Worm (Caenorhabditis elegans) whole organism, early embryonic: Measurements from ENCODE around the gene T22E5.6.

Source experiments
- B0310.2 ChIP-seq: sonication (generic microtip); optimal IDR thresholded peaks from 2 replicates; lab custom pipeline; 2016; ENCODE audit warnings: mild to moderate bottlenecking, missing genetic modification characterization, missing compliant biosample characterization
- F13C5.2 ChIP-seq: sonication (generic microtip); optimal IDR thresholded peaks from 2 replicates; lab custom pipeline; 2017; ENCODE audit warnings: mild to moderate bottlenecking, missing genetic modification characterization, inconsistent platforms, missing compliant biosample characterization
- aly-1 ChIP-seq: sonication (generic microtip); optimal IDR thresholded peaks from 2 replicates; lab custom pipeline; 2016; ENCODE audit warnings: missing genetic modification characterization, missing compliant biosample characterization
- ama-1 ChIP-seq: fragments of 150-350 bp; optimal IDR thresholded peaks from 2 replicates; lab custom pipeline; 2014
- ceh-13 ChIP-seq: fragments of 200-800 bp; sonication (Bioruptor generic); optimal IDR thresholded peaks from 2 replicates; lab custom pipeline; 2018; ENCODE audit warnings: mild to moderate bottlenecking, missing genetic modification characterization, missing compliant biosample characterization
- ceh-36 ChIP-seq: sonication (generic microtip); optimal IDR thresholded peaks from 2 replicates; lab custom pipeline; 2016; ENCODE audit warnings: missing genetic modification characterization, inconsistent platforms, missing compliant biosample characterization
- ets-7 ChIP-seq: sonication (generic microtip); optimal IDR thresholded peaks from 2 replicates; lab custom pipeline; 2016; ENCODE audit warnings: missing genotype, missing genetic modification characterization, missing compliant biosample characterization
- flt-1 ChIP-seq: fragments of 200-800 bp; sonication (Bioruptor generic); IDR thresholded peaks from 2 replicates; pipeline ENCODE4 v1.3.6; 2022; ENCODE audit warnings: missing genetic modification characterization, missing compliant biosample characterization
- hmbx-1 ChIP-seq: sonication (generic microtip); optimal IDR thresholded peaks from 2 replicates; lab custom pipeline; 2016; ENCODE audit warnings: mild to moderate bottlenecking, missing genetic modification characterization, missing compliant biosample characterization
- hmg-4 ChIP-seq: fragments of 200-800 bp; sonication (Bioruptor generic); optimal IDR thresholded peaks from 2 replicates; lab custom pipeline; 2018; ENCODE audit warnings: mild to moderate bottlenecking, missing genetic modification characterization, missing compliant biosample characterization
- hnd-1 ChIP-seq: sonication (generic microtip); optimal IDR thresholded peaks from 2 replicates; lab custom pipeline; 2016; ENCODE audit warnings: missing genetic modification characterization, missing compliant biosample characterization
- pes-1 ChIP-seq: fragments of 200-800 bp; sonication (Bioruptor generic); IDR thresholded peaks from 2 replicates; pipeline ENCODE4 v1.3.6; 2022; ENCODE audit warnings: missing genetic modification reagents, missing genetic modification characterization, missing compliant biosample characterization
- scrt-1 ChIP-seq: fragments of 200-800 bp; sonication (Bioruptor generic); IDR thresholded peaks from 2 replicates; pipeline ENCODE4 v1.3.6; 2022; ENCODE audit warnings: missing genetic modification characterization, missing compliant biosample characterization
- sea-1 ChIP-seq: fragments of 200-800 bp; sonication (Bioruptor generic); conservative IDR thresholded peaks from 2 replicates; pipeline ENCODE4 v1.3.6; 2022; ENCODE audit warnings: missing genetic modification characterization, missing compliant biosample characterization
- tbx-11 ChIP-seq: fragments of 200-800 bp; sonication (Bioruptor generic); IDR thresholded peaks from 2 replicates; pipeline ENCODE4 v1.3.6; 2022; ENCODE audit warnings: missing genetic modification characterization, missing compliant biosample characterization
- tbx-37 ChIP-seq: fragments of 200-800 bp; sonication (Bioruptor generic); conservative IDR thresholded peaks from 2 replicates; pipeline ENCODE4 v1.3.6; 2022; ENCODE audit warnings: missing genetic modification reagents, missing genetic modification characterization, missing compliant biosample characterization
- tra-4 ChIP-seq: sonication (generic microtip); optimal IDR thresholded peaks from 2 replicates; lab custom pipeline; 2017; ENCODE audit warnings: missing genetic modification characterization, missing compliant biosample characterization

T22E5.6 gene

ce11 chrX:6437545-6437944 lies 21.3 kb upstream of the T22E5.6 start, which contains the start of gene K10C2.8:
Gene K10C2.8, minus strand, starts transcription at chrX:6437645.
- TF ChIP-seq ceh-36 (tag; lab: Kevin White, UChicago) (no peak), sea-1 (no peak), tbx-37 (no peak), pes-1 (GFP tag; lab: Robert Waterston, UW) (no peak), tbx-11 (GFP tag; lab: Robert Waterston, UW) (no peak), ama-1 (lab: Kevin White, UChicago) (no peak), B0310.2 (tag; lab: Kevin White, UChicago) (no peak), ets-7 (no peak), flt-1 (GFP tag; lab: Robert Waterston, UW) (no peak), aly-1 (tag; lab: Kevin White, UChicago) (no peak), hnd-1 (tag; lab: Kevin White, UChicago) (no peak), hmg-4 (no peak), scrt-1 (no peak)

ce11 chrX:6435812-6436211 lies 19.6 kb upstream of the T22E5.6 start:
- no peak for TF ChIP-seq ceh-36 (tag; lab: Kevin White, UChicago)
- no peak for TF ChIP-seq F13C5.2
- TF ChIP-seq B0310.2 (tag; lab: Kevin White, UChicago), result no peak
- TF ChIP-seq scrt-1, result no peak
- no peak for TF ChIP-seq tbx-37
- TF ChIP-seq hmbx-1 (tag; lab: Kevin White, UChicago), result no peak
- no peak for TF ChIP-seq hmg-4
- TF ChIP-seq pes-1 (GFP tag; lab: Robert Waterston, UW), result no peak
- TF ChIP-seq ceh-13 (GFP tag; lab: Kevin White, UChicago), result no peak
- TF ChIP-seq tra-4, result no peak
- no peak for TF ChIP-seq sea-1
- no peak for TF ChIP-seq tbx-11 (GFP tag; lab: Robert Waterston, UW)

- TF ChIP-seq pes-1 (GFP tag; lab: Robert Waterston, UW), result no peak
- TF ChIP-seq F13C5.2, result no peak
- TF ChIP-seq ceh-36 (tag; lab: Kevin White, UChicago), result no peak
- TF ChIP-seq flt-1 (GFP tag; lab: Robert Waterston, UW), result no peak
- no peak for TF ChIP-seq tra-4
- TF ChIP-seq ets-7, result no peak
- no peak for TF ChIP-seq hnd-1 (tag; lab: Kevin White, UChicago)
- TF ChIP-seq ama-1 (lab: Kevin White, UChicago), result no peak
- no peak for TF ChIP-seq tbx-37
- no peak for TF ChIP-seq sea-1
- TF ChIP-seq aly-1 (tag; lab: Kevin White, UChicago), result no peak
- no peak for TF ChIP-seq hmg-4
- TF ChIP-seq B0310.2 (tag; lab: Kevin White, UChicago), result no peak
- no peak for TF ChIP-seq hmbx-1 (tag; lab: Kevin White, UChicago)
Measured at ce11 chrX:6433688-6434087, 17.5 kb upstream of the T22E5.6 start, which contains the start of gene K10C2.2. Gene K10C2.2, minus strand, starts transcription at chrX:6433788.

- TF ChIP-seq tbx-11 (GFP tag; lab: Robert Waterston, UW) (no peak), hmbx-1 (tag; lab: Kevin White, UChicago) (no peak), hmg-4 (no peak), scrt-1 (no peak), flt-1 (GFP tag; lab: Robert Waterston, UW) (no peak), ama-1 (lab: Kevin White, UChicago) (no peak), pes-1 (GFP tag; lab: Robert Waterston, UW) (no peak)
Measured at ce11 chrX:6430510-6430909, 14.3 kb upstream of the T22E5.6 start, which contains the start of gene ctsa-2. Gene ctsa-2, minus strand, starts transcription at chrX:6430610.

- TF ChIP-seq hmbx-1 (tag; lab: Kevin White, UChicago) (no peak), scrt-1 (no peak), F13C5.2 (no peak), aly-1 (tag; lab: Kevin White, UChicago) (no peak), hmg-4 (no peak), tbx-11 (GFP tag; lab: Robert Waterston, UW) (no peak), pes-1 (GFP tag; lab: Robert Waterston, UW) (no peak), ama-1 (lab: Kevin White, UChicago) (no peak)
Measured at ce11 chrX:6429552-6429951, 13.3 kb upstream of the T22E5.6 start.

- TF ChIP-seq flt-1 (GFP tag; lab: Robert Waterston, UW) (no peak), hnd-1 (tag; lab: Kevin White, UChicago) (no peak), ceh-13 (GFP tag; lab: Kevin White, UChicago) (no peak), F13C5.2 (no peak), sea-1 (no peak), ets-7 (no peak), ceh-36 (tag; lab: Kevin White, UChicago) (no peak), ama-1 (lab: Kevin White, UChicago) (no peak), hmbx-1 (tag; lab: Kevin White, UChicago) (no peak), tbx-37 (no peak), tbx-11 (GFP tag; lab: Robert Waterston, UW) (no peak)
Measured at ce11 chrX:6427147-6427546, 10.9 kb upstream of the T22E5.6 start.

ce11 chrX:6420681-6421080 lies 4.5 kb upstream of the T22E5.6 start, which contains the start of gene K10C2.12:
Gene K10C2.12, minus strand, starts transcription at chrX:6420781.
- TF ChIP-seq ama-1 (lab: Kevin White, UChicago) (no peak), ceh-36 (tag; lab: Kevin White, UChicago) (no peak), flt-1 (GFP tag; lab: Robert Waterston, UW) (no peak), F13C5.2 (no peak), ets-7 (no peak), sea-1 (no peak), hnd-1 (tag; lab: Kevin White, UChicago) (no peak), tbx-37 (no peak), tra-4 (no peak), B0310.2 (tag; lab: Kevin White, UChicago) (no peak), hmbx-1 (tag; lab: Kevin White, UChicago) (no peak), aly-1 (tag; lab: Kevin White, UChicago) (no peak), hmg-4 (no peak), pes-1 (GFP tag; lab: Robert Waterston, UW) (no peak), ceh-13 (GFP tag; lab: Kevin White, UChicago) (no peak), tbx-11 (GFP tag; lab: Robert Waterston, UW) (no peak)

- no peak for TF ChIP-seq aly-1 (tag; lab: Kevin White, UChicago)
- TF ChIP-seq ama-1 (lab: Kevin White, UChicago), result no peak
- TF ChIP-seq tbx-37, result no peak
- no peak for TF ChIP-seq sea-1
- TF ChIP-seq scrt-1, result no peak
Measured at ce11 chrX:6419113-6419512, 2.9 kb upstream of the T22E5.6 start.
